Worm (Caenorhabditis elegans): ENCODE measurements around the gene C03B1.14.

DNA sequence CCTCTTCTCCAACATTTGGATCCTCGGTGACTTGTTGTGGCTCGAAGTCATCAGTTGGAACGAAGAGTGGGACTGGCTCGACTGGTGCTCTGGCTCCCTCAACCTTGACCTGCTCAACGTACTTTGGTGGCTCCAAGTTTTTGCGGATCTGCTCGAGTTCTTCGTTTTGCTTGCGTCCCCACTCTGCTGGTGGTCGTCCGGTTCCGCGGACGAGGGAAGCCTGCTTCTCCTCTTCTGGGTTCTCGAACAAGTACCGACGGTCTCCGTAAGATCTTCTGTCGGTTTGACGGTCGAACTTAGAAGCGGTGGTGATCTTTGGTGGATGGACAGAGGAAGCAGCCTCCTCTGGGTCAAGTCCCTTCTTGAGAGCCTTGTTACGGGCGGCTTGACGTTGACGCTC lies 48.2 kb upstream of the C03B1.14 start:
- no peak for TF ChIP-seq skn-1 (tag; optimal IDR thresholded peaks at IDR 0.05)
- TF ChIP-seq zag-1 (tag; optimal IDR thresholded peaks at IDR 0.05), result no peak
- TF ChIP-seq nfya-1 (tag; optimal IDR thresholded peaks at IDR 0.05; ENCODE audit: insufficient read depth), result no peak

Data from whole organism, L3 larva.